ENCODE assay signal across 1 fruit fly cellular context in genomic region chr3L:14678097-14678679, dm6.
TF ChIP-seq lines count a peak whose summit lies in the region.

Gene CG4914 (minus strand): TSS chr3L:14678147.

TF ChIP-seq in whole organism, embryonic, 481 proteins besides CTCF, POLR2A, EP300 and RAD21 (continued from another document):
- TF ChIP-seq Elba2 (GFP tag; optimal IDR thresholded peaks at IDR 0.05; lab: Kevin White, UChicago) (no peak), cad (GFP tag; optimal IDR thresholded peaks at IDR 0.05; lab: Kevin White, UChicago) (no peak), az2 (GFP tag; optimal IDR thresholded peaks at IDR 0.05; lab: Kevin White, UChicago) (peak; percentile 86), sd (tag; optimal IDR thresholded peaks at IDR 0.05; lab: Kevin White, UChicago) (peak; percentile 41), bsh (GFP tag; optimal IDR thresholded peaks at IDR 0.05; lab: Kevin White, UChicago) (peak; percentile 81 to 93), ems (GFP tag; optimal IDR thresholded peaks at IDR 0.05; lab: Kevin White, UChicago) (peak; percentile 14), zfh1 (GFP tag; IDR thresholded peaks at IDR 0.05; lab: Robert Waterston, UW) (peak; percentile 79), onecut (GFP tag; IDR thresholded peaks at IDR 0.05; lab: Robert Waterston, UW) (peak; percentile 52; the same call in 1 of the 2 replicates), usp (GFP tag; optimal IDR thresholded peaks at IDR 0.05; lab: Kevin White, UChicago) (no peak), CG3838 (GFP tag; optimal IDR thresholded peaks at IDR 0.05; lab: Kevin White, UChicago) (no peak), HLH3B (GFP tag; IDR thresholded peaks at IDR 0.05; lab: Robert Waterston, UW) (peak; percentile 61), Nf-YB (GFP tag; optimal IDR thresholded peaks at IDR 0.05; lab: Kevin White, UChicago) (peak; percentile 70), CG1602 (GFP tag; optimal IDR thresholded peaks at IDR 0.05; lab: Kevin White, UChicago) (peak; percentile 79), CG30403 (GFP tag; optimal IDR thresholded peaks at IDR 0.05; lab: Kevin White, UChicago) (peak; percentile 87), Antp (GFP tag; optimal IDR thresholded peaks at IDR 0.05; lab: Kevin White, UChicago) (no peak), crc (GFP tag; optimal IDR thresholded peaks at IDR 0.05; lab: Kevin White, UChicago) (no peak), CG31388 (GFP tag; optimal IDR thresholded peaks at IDR 0.05; lab: Kevin White, UChicago) (peak; percentile 31), Chrac-16 (GFP tag; optimal IDR thresholded peaks at IDR 0.05; lab: Kevin White, UChicago) (peak; percentile 72), CG17186 (GFP tag; optimal IDR thresholded peaks at IDR 0.05; lab: Kevin White, UChicago) (peak; percentile 13), CG6813 (GFP tag; optimal IDR thresholded peaks at IDR 0.05; lab: Kevin White, UChicago) (peak; percentile 56), Bteb2 (GFP tag; optimal IDR thresholded peaks at IDR 0.05; lab: Kevin White, UChicago) (peak; percentile 42), Ssrp (tag; optimal IDR thresholded peaks at IDR 0.05; lab: Kevin White, UChicago) (peak; percentile 94), hth (optimal IDR thresholded peaks at IDR 0.05; lab: Kevin White, UChicago) (no peak), aop (GFP tag; IDR thresholded peaks at IDR 0.05; lab: Robert Waterston, UW) (no peak), gsb-n (tag; optimal IDR thresholded peaks at IDR 0.05; lab: Kevin White, UChicago) (peak; percentile 87), sob (GFP tag; IDR thresholded peaks at IDR 0.05; lab: Robert Waterston, UW) (no peak), Bdp1 (GFP tag; optimal IDR thresholded peaks at IDR 0.05; lab: Kevin White, UChicago) (no peak), CG11560 (tag; IDR thresholded peaks at IDR 0.05; lab: Robert Waterston, UW) (peak; percentile 46; the same call in 1 of the 3 replicates), Hr39 (optimal IDR thresholded peaks at IDR 0.05; lab: Kevin White, UChicago) (no peak), scrt (GFP tag; optimal IDR thresholded peaks at IDR 0.05; lab: Kevin White, UChicago) (peak; percentile 30)
